Fruit fly (Drosophila melanogaster) whole organism, embryonic: ENCODE results near the gene CG33172.

ENCODE experiments used
- Adf1 ChIP-seq: fragments of 200-800 bp; sonication (Bioruptor generic); IDR thresholded peaks from 2 replicates; pipeline ENCODE4 v1.3.6; 2022; ENCODE audit warnings: missing biosample characterization, missing genetic modification characterization
- Bgb ChIP-seq: fragments of 200-800 bp; sonication (Bioruptor generic); IDR thresholded peaks from 2 replicates; pipeline ENCODE4 v1.3.6; 2022; ENCODE audit warnings: missing biosample characterization, missing genetic modification characterization; ENCODE audit not compliant: partially characterized antibody
- Blimp-1 ChIP-seq: fragments of 200-800 bp; sonication (Bioruptor generic); optimal IDR thresholded peaks from 3 replicates; lab custom pipeline; 2018; ENCODE audit warnings: missing biosample characterization, missing genetic modification characterization, mild to moderate bottlenecking, moderate library complexity, missing genetic modification reagents
- C15 ChIP-seq: fragments of 200-800 bp; sonication (Bioruptor generic); IDR thresholded peaks from 3 replicates; pipeline ENCODE4 v1.3.6; 2022; ENCODE audit warnings: missing biosample characterization, missing genetic modification characterization
- CG12219 ChIP-seq: fragments of 200-800 bp; sonication (Bioruptor generic); optimal IDR thresholded peaks from 3 replicates; lab custom pipeline; 2018; ENCODE audit warnings: missing biosample characterization, mild to moderate bottlenecking, missing genetic modification characterization
- CG12942 ChIP-seq: fragments of 200-800 bp; sonication (Bioruptor generic); optimal IDR thresholded peaks from 3 replicates; lab custom pipeline; 2016; ENCODE audit warnings: missing biosample characterization, missing genetic modification characterization
- CG13123 ChIP-seq: fragments of 200-800 bp; sonication (Bioruptor generic); optimal IDR thresholded peaks from 2 replicates; lab custom pipeline; 2016; ENCODE audit warnings: missing biosample characterization, missing genetic modification characterization
- CG13287 ChIP-seq: fragments of 200-800 bp; sonication (Bioruptor generic); IDR thresholded peaks from 2 replicates; pipeline ENCODE4 v1.3.6; 2022; ENCODE audit warnings: missing biosample characterization, missing genetic modification characterization; ENCODE audit not compliant: partially characterized antibody
- CG13775 ChIP-seq: fragments of 200-800 bp; sonication (Bioruptor generic); optimal IDR thresholded peaks from 3 replicates; lab custom pipeline; 2017; ENCODE audit warnings: missing biosample characterization, mild to moderate bottlenecking, missing genetic modification characterization
- CG1647 ChIP-seq: fragments of 200-800 bp; sonication (Bioruptor generic); optimal IDR thresholded peaks from 3 replicates; lab custom pipeline; 2016; ENCODE audit warnings: missing biosample characterization, missing genetic modification characterization
- CG16813 ChIP-seq: fragments of 200-800 bp; sonication (Bioruptor generic); IDR thresholded peaks from 3 replicates; pipeline ENCODE4 v1.3.6; 2022; ENCODE audit warnings: missing biosample characterization, missing genetic modification characterization; ENCODE audit not compliant: partially characterized antibody
- CG17912 ChIP-seq: fragments of 200-800 bp; sonication (Bioruptor generic); optimal IDR thresholded peaks from 2 replicates; lab custom pipeline; 2018; ENCODE audit warnings: missing biosample characterization, mild to moderate bottlenecking, missing genetic modification characterization
- CG18764 ChIP-seq: fragments of 200-800 bp; sonication (Bioruptor generic); optimal IDR thresholded peaks from 3 replicates; lab custom pipeline; 2016; ENCODE audit warnings: missing biosample characterization, missing genetic modification characterization
- CG2199 ChIP-seq: fragments of 200-800 bp; sonication (Bioruptor generic); IDR thresholded peaks from 3 replicates; pipeline ENCODE4 v1.3.6; 2022; ENCODE audit warnings: missing biosample characterization, missing genetic modification characterization
- CG2712 ChIP-seq: fragments of 200-800 bp; optimal IDR thresholded peaks from 3 replicates; lab custom pipeline; 2019; ENCODE audit warnings: missing biosample characterization, mild to moderate bottlenecking, missing genetic modification characterization, moderate library complexity
- CG2875 ChIP-seq: fragments of 200-800 bp; sonication (Bioruptor generic); optimal IDR thresholded peaks from 2 replicates; lab custom pipeline; 2017; ENCODE audit warnings: missing biosample characterization, mild to moderate bottlenecking, missing genetic modification characterization, missing genetic modification reagents
- CG31388 ChIP-seq: fragments of 200-800 bp; sonication (Bioruptor generic); optimal IDR thresholded peaks from 2 replicates; lab custom pipeline; 2016; ENCODE audit warnings: missing biosample characterization, missing genetic modification characterization
- CG42726 ChIP-seq: fragments of 200-800 bp; sonication (Bioruptor generic); IDR thresholded peaks from 2 replicates; pipeline ENCODE4 v1.3.6; 2022; ENCODE audit warnings: missing biosample characterization, missing genetic modification characterization; ENCODE audit not compliant: partially characterized antibody
- CG4360 ChIP-seq: fragments of 200-800 bp; sonication (Bioruptor generic); IDR thresholded peaks from 2 replicates; pipeline ENCODE4 v1.3.6; 2022; ENCODE audit warnings: missing biosample characterization, missing genetic modification characterization
- CG4854 ChIP-seq: fragments of 200-800 bp; sonication (Bioruptor generic); optimal IDR thresholded peaks from 2 replicates; lab custom pipeline; 2016; ENCODE audit warnings: missing biosample characterization, missing genetic modification characterization, inconsistent platforms
- CG5245 ChIP-seq: fragments of 200-800 bp; sonication (Bioruptor generic); optimal IDR thresholded peaks from 3 replicates; lab custom pipeline; 2016; ENCODE audit warnings: missing biosample characterization, missing genetic modification characterization
- CG6683 ChIP-seq: fragments of 200-800 bp; sonication (Bioruptor generic); optimal IDR thresholded peaks from 2 replicates; lab custom pipeline; 2017; ENCODE audit warnings: missing biosample characterization, mild to moderate bottlenecking, missing genetic modification characterization, missing genetic modification reagents
- CG7271 ChIP-seq: fragments of 200-800 bp; sonication (Bioruptor generic); optimal IDR thresholded peaks from 2 replicates; lab custom pipeline; 2018; ENCODE audit warnings: missing biosample characterization, mild to moderate bottlenecking, missing genetic modification characterization, moderate library complexity
- CG7556 ChIP-seq: fragments of 200-800 bp; sonication (Bioruptor generic); optimal IDR thresholded peaks from 2 replicates; lab custom pipeline; 2017; ENCODE audit warnings: missing biosample characterization, mild to moderate bottlenecking, missing genetic modification characterization
- CG7839 ChIP-seq: fragments of 200-800 bp; sonication (Bioruptor generic); optimal IDR thresholded peaks from 3 replicates; lab custom pipeline; 2018; ENCODE audit warnings: missing biosample characterization, mild to moderate bottlenecking, missing genetic modification characterization, moderate library complexity
- Deaf1 ChIP-seq: fragments of 200-800 bp; optimal IDR thresholded peaks from 3 replicates; lab custom pipeline; 2019; ENCODE audit warnings: missing biosample characterization, mild to moderate bottlenecking, missing genetic modification characterization, moderate library complexity
- Dref ChIP-seq: fragments of 200-800 bp; sonication (Bioruptor generic); IDR thresholded peaks from 2 replicates; pipeline ENCODE4 v1.3.6; 2022; ENCODE audit warnings: missing biosample characterization, missing genetic modification characterization
- H2.0 ChIP-seq: fragments of 200-800 bp; sonication (Bioruptor generic); IDR thresholded peaks from 2 replicates; pipeline ENCODE4 v1.3.6; 2022; ENCODE audit warnings: missing biosample characterization, missing genetic modification characterization
- HLH3B ChIP-seq: fragments of 200-800 bp; sonication (Bioruptor generic); IDR thresholded peaks from 2 replicates; pipeline ENCODE4 v1.3.6; 2022; ENCODE audit warnings: missing biosample characterization, missing genetic modification characterization
- Hmx ChIP-seq: fragments of 200-800 bp; sonication (Bioruptor generic); optimal IDR thresholded peaks from 2 replicates; lab custom pipeline; 2016; ENCODE audit warnings: missing biosample characterization, missing genetic modification characterization
- Oli ChIP-seq: fragments of 200-800 bp; sonication (Bioruptor generic); optimal IDR thresholded peaks from 2 replicates; lab custom pipeline; 2018; ENCODE audit warnings: missing biosample characterization, mild to moderate bottlenecking, missing genetic modification characterization, moderate library complexity
- Poxn ChIP-seq: fragments of 200-800 bp; sonication (Bioruptor generic); IDR thresholded peaks from 2 replicates; pipeline ENCODE4 v1.3.6; 2022; ENCODE audit warnings: missing biosample characterization, missing genetic modification characterization
- Tbp ChIP-seq: fragments of >200 bp; optimal IDR thresholded peaks from 2 replicates; lab custom pipeline; 2018; ENCODE audit warnings: missing biosample characterization, missing genetic modification characterization
- Xrp1 ChIP-seq: fragments of 200-800 bp; sonication (Bioruptor generic); IDR thresholded peaks from 2 replicates; pipeline ENCODE4 v1.3.6; 2022; ENCODE audit warnings: missing biosample characterization, missing genetic modification characterization
- ase ChIP-seq: fragments of 200-800 bp; sonication (Bioruptor generic); IDR thresholded peaks from 3 replicates; pipeline ENCODE4 v1.3.6; 2022; ENCODE audit warnings: missing biosample characterization, missing genetic modification characterization
- cato ChIP-seq: fragments of 200-800 bp; sonication (Bioruptor generic); optimal IDR thresholded peaks from 2 replicates; lab custom pipeline; 2016; ENCODE audit warnings: missing biosample characterization, missing genetic modification characterization, borderline replicate concordance
- danr ChIP-seq: fragments of 200-800 bp; sonication (Bioruptor generic); IDR thresholded peaks from 2 replicates; pipeline ENCODE4 v1.3.6; 2022; ENCODE audit warnings: missing biosample characterization, missing genetic modification characterization
- gro ChIP-seq: fragments of 200-800 bp; sonication (Bioruptor generic); optimal IDR thresholded peaks from 2 replicates; lab custom pipeline; 2016; ENCODE audit warnings: missing biosample characterization, missing genetic modification characterization
- gsb-n ChIP-seq: fragments of 200-800 bp; sonication (Bioruptor generic); optimal IDR thresholded peaks from 3 replicates; lab custom pipeline; 2018; ENCODE audit warnings: missing biosample characterization, mild to moderate bottlenecking, missing genetic modification characterization
- ham ChIP-seq: fragments of 200-800 bp; sonication (Bioruptor generic); IDR thresholded peaks from 2 replicates; pipeline ENCODE4 v1.3.6; 2022; ENCODE audit warnings: missing biosample characterization, missing genetic modification characterization
- her ChIP-seq: fragments of 200-800 bp; sonication (Bioruptor generic); optimal IDR thresholded peaks from 2 replicates; lab custom pipeline; 2016; ENCODE audit warnings: missing biosample characterization, missing genetic modification characterization
- mirr ChIP-seq: fragments of 200-800 bp; sonication (Bioruptor generic); optimal IDR thresholded peaks from 3 replicates; lab custom pipeline; 2018; ENCODE audit warnings: missing biosample characterization, mild to moderate bottlenecking, missing genetic modification characterization
- nau ChIP-seq: fragments of 200-800 bp; sonication (Bioruptor generic); optimal IDR thresholded peaks from 3 replicates; lab custom pipeline; 2017; ENCODE audit warnings: missing biosample characterization, mild to moderate bottlenecking, missing genetic modification characterization, missing genetic modification reagents
- pnt ChIP-seq: fragments of 200-800 bp; sonication (Bioruptor generic); optimal IDR thresholded peaks from 3 replicates; lab custom pipeline; 2016; ENCODE audit warnings: missing biosample characterization, missing genetic modification characterization
- prd ChIP-seq, 3 experiments: fragments of >200 bp in 2 of 3; fragments of 200-800 bp in 1 of 3; sonication (Bioruptor generic) in 1 of 3; optimal IDR thresholded peaks in 2 of 3; IDR thresholded peaks in 1 of 3; 2 replicates in 2 of 3; 3 replicates in 1 of 3; pipeline versions ENCODE4 v1.3.6 to Lab custom; 2017 to 2022; ENCODE audit warnings: missing biosample characterization in 1 of 3, missing genetic modification characterization in 1 of 3
- row ChIP-seq: fragments of 200-800 bp; sonication (Bioruptor generic); IDR thresholded peaks from 3 replicates; pipeline ENCODE4 v1.3.6; 2022; ENCODE audit warnings: missing biosample characterization, missing genetic modification characterization
- sisA ChIP-seq: fragments of 200-800 bp; sonication (Bioruptor generic); IDR thresholded peaks from 2 replicates; pipeline ENCODE4 v1.3.6; 2022; ENCODE audit warnings: missing biosample characterization, missing genetic modification characterization
- slbo ChIP-seq: fragments of 200-800 bp; sonication (Bioruptor generic); IDR thresholded peaks from 2 replicates; pipeline ENCODE4 v1.3.6; 2022; ENCODE audit warnings: missing biosample characterization, missing genetic modification characterization
- slou ChIP-seq: fragments of 200-800 bp; sonication (Bioruptor generic); optimal IDR thresholded peaks from 3 replicates; lab custom pipeline; 2016; ENCODE audit warnings: missing biosample characterization, missing genetic modification characterization
- ssp ChIP-seq: fragments of 200-800 bp; sonication (Bioruptor generic); IDR thresholded peaks from 2 replicates; pipeline ENCODE4 v1.3.6; 2022; ENCODE audit warnings: missing biosample characterization, missing genetic modification characterization
- usp ChIP-seq: fragments of >200 bp; optimal IDR thresholded peaks from 2 replicates; lab custom pipeline; 2017; ENCODE audit warnings: missing biosample characterization, missing genetic modification characterization

CG33172 gene

dm6 chrX:15740288-15740726 is 29.2 kb upstream of the CG33172 start (continued):
- TF ChIP-seq CG7556 (peak; percentile 66), slbo (GFP tag; lab: Robert Waterston, UW) (peak; percentile 91), Blimp-1 (GFP tag; lab: Kevin White, UChicago) (peak; percentile 48), CG2875 (peak; percentile 1), Deaf1 (tag; lab: Kevin White, UChicago) (peak; percentile 77), gro (GFP tag; lab: Kevin White, UChicago) (peak; percentile 87), Oli (peak; percentile 75), CG13775 (peak; percentile 48), Poxn (GFP tag; lab: Robert Waterston, UW) (0 out of 2 replicates have a peak, but pooled peaks have one; percentile 30), CG7271 (tag; lab: Kevin White, UChicago) (no peak), C15 (peak; percentile 47; the same call in 1 of the 3 replicates), sisA (GFP tag; lab: Robert Waterston, UW) (peak; percentile 72), CG4360 (GFP tag; lab: Robert Waterston, UW) (no peak), her (GFP tag; lab: Kevin White, UChicago) (peak; percentile 47), CG12219 (peak; percentile 67), CG17912 (no peak), HLH3B (GFP tag; lab: Robert Waterston, UW) (peak; percentile 68), CG2199 (GFP tag; lab: Robert Waterston, UW) (no peak), danr (GFP tag; lab: Robert Waterston, UW) (no peak), CG16813 (GFP tag; lab: Robert Waterston, UW) (no peak), nau (GFP tag; lab: Kevin White, UChicago) (no peak), ssp (GFP tag; lab: Robert Waterston, UW) (peak; percentile 47), Tbp (GFP tag; lab: Kevin White, UChicago) (no peak), CG7839 (tag; lab: Kevin White, UChicago) (peak; percentile 77), slou (GFP tag; lab: Kevin White, UChicago) (peak; percentile 9), H2.0 (GFP tag; lab: Robert Waterston, UW) (0 out of 2 replicates have a peak, but pooled peaks have one; percentile 33), CG2712 (peak; percentile 61), pnt (GFP tag; lab: Kevin White, UChicago) (no peak), CG5245 (GFP tag; lab: Kevin White, UChicago) (peak; percentile 18), cato (GFP tag; lab: Kevin White, UChicago) (peak; percentile 29), CG42726 (no peak), ham (GFP tag; lab: Robert Waterston, UW) (peak; percentile 38; the same call in 1 of the 2 replicates), mirr (GFP tag; lab: Kevin White, UChicago) (peak; percentile 77), gsb-n (no peak), Xrp1 (GFP tag; lab: Robert Waterston, UW) (peak; percentile 68), Bgb (GFP tag; lab: Robert Waterston, UW) (no peak), CG31388 (GFP tag; lab: Kevin White, UChicago) (no peak), CG4854 (GFP tag; lab: Kevin White, UChicago) (peak; percentile 27), CG12942 (GFP tag; lab: Kevin White, UChicago) (peak; percentile 30), prd (optimal IDR thresholded peaks at IDR 0.05; lab: Kevin White, UChicago) (no peak), prd (GFP tag; IDR thresholded peaks at IDR 0.05; lab: Robert Waterston, UW) (peak; percentile 78), usp (GFP tag; lab: Kevin White, UChicago) (no peak), CG6683 (GFP tag; lab: Kevin White, UChicago) (peak; percentile 63), CG1647 (GFP tag; lab: Kevin White, UChicago) (no peak), row (GFP tag; lab: Robert Waterston, UW) (peak; percentile 90), CG13123 (GFP tag; lab: Kevin White, UChicago) (peak; percentile 9), CG18764 (GFP tag; lab: Kevin White, UChicago) (peak; percentile 45), Adf1 (peak; percentile 52; the same call in 1 of the 2 replicates), Dref (GFP tag; lab: Robert Waterston, UW) (no peak), Hmx (GFP tag; lab: Kevin White, UChicago) (no peak), ase (GFP tag; lab: Robert Waterston, UW) (peak; percentile 65; the same call in 1 of the 3 replicates), CG13287 (no peak)
